Fruit fly (Drosophila melanogaster): ENCODE data around the gene CG4829.
A peak's percentile ranks its signal among the peaks of the same experiment; 100 is the strongest.

Gene CG4829

dm6 chrX:16783141-16783715, 28.3 kb upstream of the CG4829 start, which contains the start of gene if:
Gene if, minus strand, starts transcription at chrX:16783434.
- TF ChIP-seq Side (GFP tag; optimal IDR thresholded peaks at IDR 0.05) (no peak), CG6791 (GFP tag; IDR thresholded peaks at IDR 0.05; ENCODE audit: partially characterized antibody) (0 out of 3 replicates have a peak, but pooled peaks have one; percentile 7), CG8290 (GFP tag; optimal IDR thresholded peaks at IDR 0.05) (no peak), CG8290 (tag; optimal IDR thresholded peaks at IDR 0.05) (peak in 1 of 2 experiments; percentile 25), amos (GFP tag; IDR thresholded peaks at IDR 0.05; ENCODE audit: partially characterized antibody) (peak; percentile 33; the same call in 1 of the 2 replicates), rib (GFP tag; IDR thresholded peaks at IDR 0.05) (peak; percentile 48; the same call in 1 of the 2 replicates), psq (GFP tag; optimal IDR thresholded peaks at IDR 0.05) (no peak), z (GFP tag; IDR thresholded peaks at IDR 0.05) (0 out of 3 replicates have a peak, but pooled peaks have one; percentile 42), CG2199 (GFP tag; IDR thresholded peaks at IDR 0.05) (0 out of 3 replicates have a peak, but pooled peaks have one; percentile 8), CG42726 (GFP tag; IDR thresholded peaks at IDR 0.05; ENCODE audit: partially characterized antibody) (0 out of 2 replicates have a peak, but pooled peaks have one; percentile 25), E2f2 (GFP tag; IDR thresholded peaks at IDR 0.05) (peak; percentile 87), vvl (GFP tag; IDR thresholded peaks at IDR 0.05) (peak; percentile 45; the same call in 1 of the 2 replicates), bbx (GFP tag; IDR thresholded peaks at IDR 0.05; ENCODE audit: partially characterized antibody) (peak; percentile 31; the same call in 1 of the 2 replicates), CG1603 (tag; optimal IDR thresholded peaks at IDR 0.05) (peak; percentile 24), NC2α (GFP tag; optimal IDR thresholded peaks at IDR 0.05) (no peak), gro (GFP tag; optimal IDR thresholded peaks at IDR 0.05) (no peak), Med (GFP tag) (peak; percentile 75), Myb (GFP tag; optimal IDR thresholded peaks at IDR 0.05) (peak; percentile 39), chinmo (GFP tag; IDR thresholded peaks at IDR 0.05; ENCODE audit: partially characterized antibody) (0 out of 4 replicates have a peak, but pooled peaks have one; percentile 56), Jarid2 (GFP tag; optimal IDR thresholded peaks at IDR 0.05) (peak; percentile 59), tna (GFP tag; IDR thresholded peaks at IDR 0.05; ENCODE audit: partially characterized antibody) (0 out of 2 replicates have a peak, but pooled peaks have one; percentile 50), CTCF (GFP tag; optimal IDR thresholded peaks at IDR 0.05) (peak; percentile 31), bigmax (GFP tag; optimal IDR thresholded peaks at IDR 0.05) (no peak), Ets97D (GFP tag; optimal IDR thresholded peaks at IDR 0.05) (no peak), chm (GFP tag; IDR thresholded peaks at IDR 0.05) (peak; percentile 60), Dp (GFP tag; optimal IDR thresholded peaks at IDR 0.05) (peak; percentile 81), Blimp-1 (GFP tag; optimal IDR thresholded peaks at IDR 0.05) (peak; percentile 7), CG17361 (GFP tag; IDR thresholded peaks at IDR 0.05) (0 out of 3 replicates have a peak, but pooled peaks have one; percentile 24), hkb (optimal IDR thresholded peaks at IDR 0.05) (no peak), hkb (GFP tag; IDR thresholded peaks at IDR 0.05) (0 out of 2 replicates have a peak, but pooled peaks have one; percentile 20)

DNA sequence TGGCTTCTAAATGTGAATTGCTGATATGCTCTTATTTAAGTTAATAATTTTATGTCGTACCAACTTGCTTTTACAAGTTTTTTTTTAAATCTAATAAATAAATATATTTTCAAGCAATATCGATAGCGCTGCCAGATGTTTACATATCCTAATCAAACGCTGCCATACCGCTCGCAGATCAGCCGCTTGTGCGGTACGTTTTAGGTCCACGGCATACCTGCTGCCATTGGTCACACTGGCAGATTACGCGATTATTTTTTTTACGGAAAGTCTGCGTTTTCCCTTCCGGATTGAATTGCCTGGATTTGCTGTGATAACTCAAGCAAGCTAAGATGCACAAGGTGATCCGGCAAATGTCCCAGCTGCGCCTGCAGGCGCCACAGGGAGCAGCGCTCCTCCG, 27.8 kb upstream of the CG4829 start, which contains the start of gene mRpL22:
mRpL22 (plus strand) TSS at position 191 of the 400 bp plus-strand sequence.
- TF ChIP-seq CG1603 (tag; optimal IDR thresholded peaks at IDR 0.05) (peak; percentile 8), gsb (GFP tag; IDR thresholded peaks at IDR 0.05) (no peak), Xbp1 (GFP tag; optimal IDR thresholded peaks at IDR 0.05) (no peak), CG32772 (GFP tag; IDR thresholded peaks at IDR 0.05) (no peak), CrebB (tag; optimal IDR thresholded peaks at IDR 0.05) (peak; percentile 28), CG12659 (GFP tag; optimal IDR thresholded peaks at IDR 0.05) (peak; percentile 20), fd102C (GFP tag; optimal IDR thresholded peaks at IDR 0.05) (no peak), TFAM (GFP tag; optimal IDR thresholded peaks at IDR 0.05) (no peak), CG2116 (GFP tag; optimal IDR thresholded peaks at IDR 0.05) (peak; percentile 50), CG4617 (GFP tag; optimal IDR thresholded peaks at IDR 0.05; ENCODE audit: borderline replicate concordance) (peak; percentile 35), sens-2 (GFP tag; IDR thresholded peaks at IDR 0.05) (no peak), HmgD (GFP tag; optimal IDR thresholded peaks at IDR 0.05) (no peak), CG16813 (GFP tag; IDR thresholded peaks at IDR 0.05; ENCODE audit: partially characterized antibody) (peak; percentile 38; the same call in 1 of the 3 replicates), CG17359 (tag; optimal IDR thresholded peaks at IDR 0.05) (no peak), unc-4 (GFP tag; IDR thresholded peaks at IDR 0.05; ENCODE audit: partially characterized antibody) (0 out of 2 replicates have a peak, but pooled peaks have one; percentile 19), Opbp (GFP tag; IDR thresholded peaks at IDR 0.05; ENCODE audit: partially characterized antibody) (peak; percentile 31; the same call in 1 of the 3 replicates), Atf3 (GFP tag; optimal IDR thresholded peaks at IDR 0.05) (no peak), CG9437 (GFP tag; optimal IDR thresholded peaks at IDR 0.05) (peak; percentile 69), dpn (GFP tag; optimal IDR thresholded peaks at IDR 0.05) (no peak), hth (optimal IDR thresholded peaks at IDR 0.05) (no peak), CG9932 (GFP tag; IDR thresholded peaks at IDR 0.05) (0 out of 2 replicates have a peak, but pooled peaks have one; percentile 29)

Measured in whole organism, embryonic.